Worm (Caenorhabditis elegans) whole organism, L4 larva: ENCODE data around the gene rpn-9.

Experiments used
- F10B5.3 ChIP-seq: sonication (generic microtip); optimal IDR thresholded peaks from 2 replicates; lab custom pipeline; 2016; ENCODE audit warnings: mild to moderate bottlenecking, missing genetic modification characterization, missing compliant biosample characterization
- T26A8.4 ChIP-seq: fragments of 200-800 bp; sonication (Bioruptor generic); IDR thresholded peaks from 2 replicates; pipeline ENCODE4 v1.3.6; 2022; ENCODE audit warnings: missing genetic modification characterization, missing compliant biosample characterization
- ces-1 ChIP-seq: fragments of 150-350 bp; sonication (generic microtip); optimal IDR thresholded peaks from 4 replicates; lab custom pipeline; 2014; ENCODE audit warnings: missing biosample characterization, missing genetic modification reagents, missing genetic modification characterization
- dmd-6 ChIP-seq: fragments of 200-800 bp; sonication (Bioruptor generic); IDR thresholded peaks from 2 replicates; pipeline ENCODE4 v1.3.6; 2022; ENCODE audit warnings: missing genetic modification reagents, missing genetic modification characterization, missing compliant biosample characterization
- egl-27 ChIP-seq: sonication (generic microtip); optimal IDR thresholded peaks from 3 replicates; lab custom pipeline; 2017; ENCODE audit warnings: missing biosample characterization, missing genetic modification reagents, missing genetic modification characterization
- fkh-10 ChIP-seq: fragments of 150-350 bp; optimal IDR thresholded peaks from 2 replicates; lab custom pipeline; 2014; ENCODE audit warnings: missing biosample characterization, missing genetic modification reagents, missing genetic modification characterization
- lin-13 ChIP-seq: fragments of 150-350 bp; optimal IDR thresholded peaks from 2 replicates; lab custom pipeline; 2014; ENCODE audit warnings: missing biosample characterization, missing genetic modification reagents, missing genetic modification characterization
- lsy-2 ChIP-seq, 2 experiments: fragments of 150-350 bp in 1 of 2; sonication (generic microtip) in 1 of 2; optimal IDR thresholded peaks; 2 replicates each; lab custom pipeline; 2014 to 2017; ENCODE audit warnings: missing biosample characterization in 2 of 2, missing genetic modification characterization in 2 of 2
- mxl-3 ChIP-seq: fragments of 200-800 bp; sonication (Bioruptor generic); optimal IDR thresholded peaks from 2 replicates; lab custom pipeline; 2018; ENCODE audit warnings: mild to moderate bottlenecking, missing genetic modification characterization, missing compliant biosample characterization
- nhr-25 ChIP-seq: sonication (generic microtip); optimal IDR thresholded peaks from 2 replicates; lab custom pipeline; 2017; ENCODE audit warnings: missing genetic modification characterization, mild to moderate bottlenecking, missing compliant biosample characterization, antibody characterized with exemption, moderate library complexity, borderline replicate concordance; ENCODE audit not compliant: insufficient read depth
- nhr-42 ChIP-seq: fragments of 200-800 bp; sonication (Bioruptor generic); IDR thresholded peaks from 2 replicates; pipeline ENCODE4 v1.3.6; 2022; ENCODE audit warnings: missing genetic modification characterization, missing compliant biosample characterization
- pha-4 ChIP-seq, 2 experiments: fragments of 150-350 bp in 1 of 2; fragments of 200-800 bp in 1 of 2; sonication (Bioruptor generic) in 1 of 2; IDR thresholded peaks in 1 of 2; optimal IDR thresholded peaks in 1 of 2; 2 replicates each; pipeline versions ENCODE4 v1.3.6 to Lab custom; 2014 to 2022; ENCODE audit warnings: missing genetic modification characterization in 2 of 2, missing genetic modification reagents in 2 of 2, missing biosample characterization in 1 of 2, missing compliant biosample characterization in 1 of 2
- unc-62 ChIP-seq, 3 experiments: fragments of 150-350 bp in 1 of 3; sonication (generic microtip); optimal IDR thresholded peaks in 2 of 3; peaks in 1 of 3; 1 replicate in 1 of 3; 2 replicates in 2 of 3; lab custom pipeline; 2014 to 2017; ENCODE audit warnings: missing biosample characterization in 3 of 3, missing genetic modification characterization in 3 of 3, missing genetic modification reagents in 3 of 3, missing genotype in 1 of 3

DNA sequence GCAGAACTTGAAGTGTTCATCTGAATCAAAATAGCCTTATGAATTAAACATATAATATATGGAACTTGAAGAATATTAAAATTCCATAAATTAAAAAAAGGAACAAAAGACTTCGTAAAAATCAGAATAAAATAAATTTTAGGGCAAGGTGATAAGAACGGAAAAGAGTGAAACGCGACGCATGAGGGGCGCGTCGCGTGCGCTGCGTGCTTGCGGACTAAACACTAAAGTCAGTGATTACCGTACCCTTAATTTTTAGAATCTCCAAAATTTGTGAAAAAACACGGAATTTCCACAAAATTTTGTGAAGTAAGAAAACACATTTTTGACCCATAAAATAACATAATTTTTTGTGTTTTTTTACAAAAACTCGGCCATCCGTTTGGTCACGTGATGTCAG lies 22.5 kb upstream of the rpn-9 start, which contains the start of gene T05B9.1:
- TF ChIP-seq F10B5.3 (tag; lab: Kevin White, UChicago) (no peak), lin-13 (GFP tag; lab: Kevin White, UChicago) (no peak), pha-4 (GFP tag; IDR thresholded peaks at IDR 0.05; lab: Robert Waterston, UW) (no peak), pha-4 (tag; optimal IDR thresholded peaks at IDR 0.05; lab: Kevin White, UChicago) (no peak), lsy-2 (tag; optimal IDR thresholded peaks at IDR 0.05; lab: Kevin White, UChicago) (no peak), nhr-42 (GFP tag; lab: Robert Waterston, UW) (no peak), fkh-10 (GFP tag; lab: Kevin White, UChicago) (no peak), ces-1 (GFP tag; lab: Kevin White, UChicago) (no peak), T26A8.4 (GFP tag; lab: Robert Waterston, UW) (no peak), unc-62 (GFP tag; optimal IDR thresholded peaks at IDR 0.05 in 1 of 2; lab: Kevin White, UChicago) (no peak), unc-62 (tag; optimal IDR thresholded peaks at IDR 0.05; lab: Kevin White, UChicago) (no peak), dmd-6 (GFP tag; lab: Robert Waterston, UW) (no peak), mxl-3 (no peak), egl-27 (tag; lab: Kevin White, UChicago) (no peak), nhr-25 (tag; lab: Kevin White, UChicago) (no peak)
